Worm (Caenorhabditis elegans) whole organism, young adult: Measurements from ENCODE around the gene F13D12.8.

Experiments
- Y56A3A.18 ChIP-seq: fragments of 200-800 bp; sonication (Bioruptor generic); IDR thresholded peaks from 2 replicates; pipeline ENCODE4 v1.3.6; 2022; ENCODE audit warnings: missing genetic modification reagents, missing genetic modification characterization, missing compliant biosample characterization
- ccch-3 ChIP-seq: fragments of 200-800 bp; sonication (Bioruptor generic); optimal IDR thresholded peaks from 2 replicates; lab custom pipeline; 2018; ENCODE audit warnings: mild to moderate bottlenecking, missing genetic modification characterization, missing compliant biosample characterization
- egrh-3 ChIP-seq: fragments of 200-800 bp; sonication (Bioruptor generic); IDR thresholded peaks from 2 replicates; pipeline ENCODE4 v1.3.6; 2022; ENCODE audit warnings: missing genetic modification reagents, missing genetic modification characterization, missing compliant biosample characterization
- let-526 ChIP-seq: fragments of 200-800 bp; sonication (Bioruptor generic); IDR thresholded peaks from 2 replicates; pipeline ENCODE4 v1.3.6; 2022; ENCODE audit warnings: missing genetic modification reagents, missing genetic modification characterization, missing compliant biosample characterization
- tlf-1 ChIP-seq: fragments of 200-800 bp; sonication (Bioruptor generic); optimal IDR thresholded peaks from 2 replicates; lab custom pipeline; 2018; ENCODE audit warnings: mild to moderate bottlenecking, missing genetic modification characterization, missing compliant biosample characterization
- unc-130 ChIP-seq: sonication (generic microtip); optimal IDR thresholded peaks from 2 replicates; lab custom pipeline; 2016; ENCODE audit warnings: missing genetic modification reagents, missing genetic modification characterization, missing compliant biosample characterization
- unc-62 ChIP-seq: fragments of 150-350 bp; optimal IDR thresholded peaks from 2 replicates; lab custom pipeline; 2014; ENCODE audit warnings: missing biosample characterization, missing genetic modification reagents, missing genetic modification characterization
- zfh-2 ChIP-seq: fragments of 200-800 bp; sonication (Bioruptor generic); conservative IDR thresholded peaks from 2 replicates; pipeline ENCODE4 v1.3.6; 2022; ENCODE audit warnings: missing genetic modification reagents, missing genetic modification characterization, missing compliant biosample characterization

- TF ChIP-seq unc-130 (GFP tag; lab: Kevin White, UChicago): no peak
- TF ChIP-seq Y56A3A.18 (GFP tag; lab: Robert Waterston, UW): no peak
- no peak for TF ChIP-seq unc-62 (GFP tag; lab: Kevin White, UChicago)
- TF ChIP-seq tlf-1 (GFP tag; lab: Kevin White, UChicago): no peak
- no peak for TF ChIP-seq ccch-3 (GFP tag; lab: Kevin White, UChicago)
- TF ChIP-seq zfh-2 (GFP tag; lab: Robert Waterston, UW): no peak
- TF ChIP-seq let-526 (GFP tag; lab: Robert Waterston, UW): no peak
- no peak for TF ChIP-seq egrh-3
Observed at ce11 chrII:11747889-11748288, 15.5 kb upstream of the F13D12.8 start.
